Worm (Caenorhabditis elegans): ENCODE data around the gene T24C2.5.
A peak's percentile ranks its signal among the peaks of the same experiment; 100 is the strongest.

T24C2.5 gene

DNA sequence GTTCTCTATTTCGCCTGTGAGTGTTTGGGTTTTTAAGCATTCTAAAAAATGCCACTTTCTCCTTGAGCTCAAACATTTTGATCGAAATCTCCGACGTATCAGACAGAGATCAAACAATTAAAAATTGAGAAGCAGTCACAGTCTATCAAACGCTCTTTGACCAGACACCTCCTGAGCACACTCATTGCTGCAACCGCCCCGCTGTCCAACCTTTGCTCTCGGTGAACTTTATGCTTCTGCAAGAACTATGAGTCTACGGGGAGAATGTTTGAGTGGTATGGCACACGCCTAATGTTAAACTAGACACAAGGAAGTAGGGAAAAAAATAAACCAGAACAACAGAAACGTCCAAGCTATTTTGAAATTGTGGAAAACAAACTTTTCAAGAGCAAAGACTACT, 31.0 kb downstream of the T24C2.5 start:
- TF ChIP-seq cnd-1 (tag; optimal IDR thresholded peaks at IDR 0.05) (no peak), M03D4.4 (tag; optimal IDR thresholded peaks at IDR 0.05) (no peak), lin-13 (tag; optimal IDR thresholded peaks at IDR 0.05) (no peak), unc-62 (GFP tag; optimal IDR thresholded peaks at IDR 0.05) (no peak), nhr-76 (tag; optimal IDR thresholded peaks at IDR 0.05) (no peak), elt-1 (tag; optimal IDR thresholded peaks at IDR 0.05; ENCODE audit: borderline replicate concordance, insufficient read depth) (no peak), ceh-83 (GFP tag; optimal IDR thresholded peaks at IDR 0.05) (no peak), mab-5 (tag; optimal IDR thresholded peaks at IDR 0.05) (no peak), mls-2 (tag; optimal IDR thresholded peaks at IDR 0.05) (no peak), nhr-237 (tag; optimal IDR thresholded peaks at IDR 0.05) (no peak), hlh-1 (tag; optimal IDR thresholded peaks at IDR 0.05) (no peak), pha-4 (tag; optimal IDR thresholded peaks at IDR 0.05) (no peak), sem-2 (GFP tag; optimal IDR thresholded peaks at IDR 0.05) (no peak)

DNA sequence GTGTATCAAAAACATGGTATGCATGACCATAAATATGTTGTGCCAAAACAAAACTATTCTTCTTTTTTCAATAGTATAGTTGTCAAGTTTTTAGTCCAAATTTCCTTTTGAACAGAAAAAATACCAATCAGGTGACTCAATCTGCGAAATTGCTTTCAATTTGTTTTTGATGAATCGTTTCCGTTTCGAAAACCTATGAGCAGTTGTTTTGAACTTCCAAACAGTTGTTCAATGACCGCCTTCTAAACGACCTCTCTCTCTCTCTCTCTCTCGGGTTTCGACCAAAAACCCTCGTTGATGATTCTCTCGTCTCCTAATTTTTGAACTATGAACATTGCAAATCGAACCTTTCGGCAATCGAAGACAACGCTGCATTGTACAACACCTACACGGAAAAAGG, 31.8 kb downstream of the T24C2.5 start:
- peak; percentile 95 for TF ChIP-seq hlh-1 (tag; optimal IDR thresholded peaks at IDR 0.05)
- TF ChIP-seq unc-120 (tag; optimal IDR thresholded peaks at IDR 0.05; ENCODE audit: poor library complexity, severe bottlenecking): peak; percentile 24
- peak; percentile 45 for TF ChIP-seq unc-62 (GFP tag; optimal IDR thresholded peaks at IDR 0.05)
- no peak for TF ChIP-seq ces-1 (GFP tag; optimal IDR thresholded peaks at IDR 0.05)
- no peak for TF ChIP-seq nhr-76 (tag; optimal IDR thresholded peaks at IDR 0.05)

DNA sequence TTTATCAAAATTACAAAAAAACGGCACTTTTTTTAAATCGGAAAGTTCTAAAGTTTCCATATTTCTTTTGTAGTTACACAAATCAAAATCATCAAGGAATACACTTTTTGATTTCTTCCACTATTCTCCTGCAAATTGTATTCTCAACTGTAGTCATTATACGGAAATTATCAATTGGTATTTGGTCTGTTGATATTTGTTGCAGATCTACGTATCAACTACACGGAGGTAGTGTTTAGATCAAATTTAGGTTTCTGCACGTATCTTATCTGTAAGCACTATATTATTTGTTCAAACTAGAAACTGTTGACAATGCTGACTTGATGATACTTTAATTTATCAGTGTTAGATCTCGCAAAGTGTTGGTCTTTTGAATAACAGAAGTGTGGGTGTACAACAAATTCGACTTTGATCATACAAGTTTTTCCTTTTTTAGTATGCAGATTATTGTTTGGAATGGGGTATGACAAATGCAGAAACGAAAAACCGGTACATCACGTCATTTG, 34.1 kb downstream of the T24C2.5 start:
- no peak for TF ChIP-seq M03D4.4 (tag; optimal IDR thresholded peaks at IDR 0.05)
- TF ChIP-seq unc-120 (tag; optimal IDR thresholded peaks at IDR 0.05; ENCODE audit: poor library complexity, severe bottlenecking): no peak
- no peak for TF ChIP-seq nhr-28 (tag; optimal IDR thresholded peaks at IDR 0.05)
- no peak for TF ChIP-seq tbx-8 (GFP tag; optimal IDR thresholded peaks at IDR 0.05)
- no peak for TF ChIP-seq ceh-43 (GFP tag; optimal IDR thresholded peaks at IDR 0.05)
- TF ChIP-seq nhr-237 (tag; optimal IDR thresholded peaks at IDR 0.05): no peak
- TF ChIP-seq elt-3 (tag; optimal IDR thresholded peaks at IDR 0.05): no peak
- no peak for TF ChIP-seq ces-1 (GFP tag; optimal IDR thresholded peaks at IDR 0.05)
- no peak for TF ChIP-seq bed-3 (GFP tag; optimal IDR thresholded peaks at IDR 0.05)

DNA sequence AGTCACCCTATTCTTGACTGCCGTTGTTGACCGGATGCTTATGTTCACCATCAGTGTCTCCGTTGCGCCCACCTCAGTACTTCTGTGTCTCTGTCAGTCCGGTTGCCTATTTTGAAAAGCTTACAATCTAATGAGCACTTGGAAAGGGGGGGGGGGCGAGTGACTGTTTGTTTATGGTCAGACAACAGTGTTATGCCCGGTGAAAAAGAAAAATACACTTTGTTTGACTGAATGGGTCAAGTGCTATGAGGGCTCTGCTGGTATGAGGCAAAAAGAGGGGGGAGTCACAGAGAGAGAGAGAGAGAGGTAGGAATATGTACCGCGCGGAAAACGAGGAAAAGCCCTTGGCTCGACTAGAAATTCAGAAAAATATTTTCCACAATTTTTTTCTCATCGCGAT, 37.1 kb downstream of the T24C2.5 start:
- TF ChIP-seq sptf-1 (tag; optimal IDR thresholded peaks at IDR 0.05): peak; percentile 56
- peak; percentile 13 for TF ChIP-seq cnd-1 (tag; optimal IDR thresholded peaks at IDR 0.05)
- peak; percentile 13 for TF ChIP-seq nhr-237 (tag; optimal IDR thresholded peaks at IDR 0.05)
- TF ChIP-seq nhr-12 (tag; optimal IDR thresholded peaks at IDR 0.05): no peak

DNA sequence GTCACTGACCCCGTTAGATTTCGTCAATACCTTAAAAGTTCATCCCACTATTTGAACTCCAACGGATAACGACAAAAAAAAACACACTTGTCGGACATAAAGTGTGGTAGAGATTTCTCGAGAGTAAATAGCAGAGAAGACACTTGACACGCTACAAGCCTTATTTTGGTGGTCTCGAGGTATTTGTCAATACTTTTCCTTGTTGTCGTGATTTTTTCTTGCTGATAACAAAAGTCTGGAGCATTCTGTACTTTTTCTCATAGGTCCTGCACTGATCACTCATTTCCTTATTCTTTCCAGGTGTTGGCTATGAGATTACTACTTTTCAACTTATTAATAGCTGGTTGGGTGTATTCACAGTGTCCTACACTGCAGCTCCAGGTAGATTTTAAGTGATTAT, 38.2 kb downstream of the T24C2.5 start, which contains the start of gene lron-1:
Gene lron-1, plus strand, starts transcription at position 301 of the 400 bp plus-strand sequence.
- TF ChIP-seq hlh-1 (tag; optimal IDR thresholded peaks at IDR 0.05): no peak
- TF ChIP-seq elt-1 (tag; optimal IDR thresholded peaks at IDR 0.05; ENCODE audit: borderline replicate concordance, insufficient read depth): no peak
- TF ChIP-seq elt-3 (tag; optimal IDR thresholded peaks at IDR 0.05): no peak
- no peak for TF ChIP-seq unc-39 (tag; optimal IDR thresholded peaks at IDR 0.05)
- TF ChIP-seq ztf-11 (tag; optimal IDR thresholded peaks at IDR 0.05): no peak
- no peak for TF ChIP-seq drap-1 (GFP tag; optimal IDR thresholded peaks at IDR 0.05)

DNA sequence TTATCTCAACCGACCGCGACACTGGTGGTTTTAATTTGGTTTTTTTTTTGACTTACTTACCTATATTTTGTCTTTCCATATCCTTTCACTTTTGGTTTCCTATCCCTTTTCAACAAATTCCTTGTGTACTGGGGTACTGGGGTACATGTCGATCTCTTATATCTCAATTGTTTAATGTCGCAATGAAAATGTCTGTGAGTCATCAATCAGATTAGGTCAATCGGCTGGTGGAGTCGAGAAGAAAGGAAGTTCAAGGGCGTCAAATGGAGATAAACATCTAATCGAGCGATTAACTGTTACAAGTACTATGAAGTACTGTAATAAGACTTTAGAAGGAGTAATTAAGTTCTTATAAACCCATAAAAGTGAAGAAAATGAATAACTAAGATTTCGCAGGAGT, 41.7 kb downstream of the T24C2.5 start:
- TF ChIP-seq elt-1 (tag; optimal IDR thresholded peaks at IDR 0.05; ENCODE audit: borderline replicate concordance, insufficient read depth): peak; percentile 82
- peak; percentile 86 for TF ChIP-seq unc-62 (GFP tag; optimal IDR thresholded peaks at IDR 0.05)
- TF ChIP-seq pha-4 (tag; optimal IDR thresholded peaks at IDR 0.05): no peak
- peak; percentile 78 for TF ChIP-seq nhr-2 (tag; optimal IDR thresholded peaks at IDR 0.05)

DNA sequence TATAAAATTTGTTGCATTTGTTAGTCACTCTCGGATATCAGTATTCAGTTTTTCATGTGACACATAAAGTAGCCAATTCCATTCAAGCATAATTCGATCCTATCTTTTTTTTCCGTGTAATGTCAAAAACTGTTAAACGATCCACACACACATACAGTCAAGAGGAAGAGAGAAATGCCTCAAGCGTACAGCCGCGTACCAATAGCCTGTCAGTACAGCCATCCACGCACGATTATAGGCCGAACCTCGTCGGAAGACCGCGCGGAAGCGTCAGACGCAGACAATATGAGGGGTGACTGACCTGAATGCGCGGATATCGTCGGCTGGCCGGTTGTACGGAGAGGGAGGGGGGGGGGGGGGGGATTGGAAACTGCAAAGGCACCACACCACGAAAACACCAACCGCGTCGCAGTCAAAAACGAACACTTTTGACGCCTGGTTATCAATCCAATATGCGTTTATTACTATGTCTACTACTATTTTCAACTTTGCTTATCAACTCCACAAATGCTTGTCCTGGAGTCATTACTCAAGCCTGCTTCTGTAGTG, 43.4 kb downstream of the T24C2.5 start, which contains the start of gene let-4:
Gene let-4, plus strand, starts transcription at position 357 of the 549 bp plus-strand sequence.
- TF ChIP-seq zip-8 (tag; optimal IDR thresholded peaks at IDR 0.05): no peak
- TF ChIP-seq unc-62 (GFP tag; optimal IDR thresholded peaks at IDR 0.05): no peak
- TF ChIP-seq elt-1 (tag; optimal IDR thresholded peaks at IDR 0.05; ENCODE audit: borderline replicate concordance, insufficient read depth): no peak
- no peak for TF ChIP-seq snpc-4 (tag; optimal IDR thresholded peaks at IDR 0.05)
- TF ChIP-seq tbx-8 (GFP tag; optimal IDR thresholded peaks at IDR 0.05): no peak
- no peak for TF ChIP-seq ceh-43 (GFP tag; optimal IDR thresholded peaks at IDR 0.05)
- TF ChIP-seq ceh-83 (GFP tag; optimal IDR thresholded peaks at IDR 0.05): peak; percentile 28
- no peak for TF ChIP-seq nhr-76 (tag; optimal IDR thresholded peaks at IDR 0.05)
- TF ChIP-seq nhr-2 (tag; optimal IDR thresholded peaks at IDR 0.05): peak; percentile 44
- TF ChIP-seq nhr-28 (tag; optimal IDR thresholded peaks at IDR 0.05): no peak
- no peak for TF ChIP-seq pha-4 (tag; optimal IDR thresholded peaks at IDR 0.05)
- TF ChIP-seq sem-2 (GFP tag; optimal IDR thresholded peaks at IDR 0.05): no peak
- no peak for TF ChIP-seq flh-1 (GFP tag; optimal IDR thresholded peaks at IDR 0.05)
- no peak for TF ChIP-seq hlh-1 (tag; optimal IDR thresholded peaks at IDR 0.05)
- no peak for TF ChIP-seq elt-3 (tag; optimal IDR thresholded peaks at IDR 0.05)
- TF ChIP-seq ceh-39 (tag; optimal IDR thresholded peaks at IDR 0.05): no peak
- no peak for TF ChIP-seq lin-13 (tag; optimal IDR thresholded peaks at IDR 0.05)
- TF ChIP-seq drap-1 (GFP tag; optimal IDR thresholded peaks at IDR 0.05): no peak
- TF ChIP-seq mep-1 (tag; optimal IDR thresholded peaks at IDR 0.05): no peak
- no peak for TF ChIP-seq mab-5 (tag; optimal IDR thresholded peaks at IDR 0.05)
- TF ChIP-seq ztf-11 (tag; optimal IDR thresholded peaks at IDR 0.05): no peak
- no peak for TF ChIP-seq unc-39 (tag; optimal IDR thresholded peaks at IDR 0.05)
- TF ChIP-seq nhr-237 (tag; optimal IDR thresholded peaks at IDR 0.05): no peak
- TF ChIP-seq lsy-2 (tag; optimal IDR thresholded peaks at IDR 0.05): no peak
- peak; percentile 59 for TF ChIP-seq sptf-1 (tag; optimal IDR thresholded peaks at IDR 0.05)
- TF ChIP-seq mls-2 (tag; optimal IDR thresholded peaks at IDR 0.05): peak; percentile 20
- TF ChIP-seq ces-1 (GFP tag; optimal IDR thresholded peaks at IDR 0.05): no peak
- peak; percentile 96 for TF ChIP-seq ham-2 (GFP tag; optimal IDR thresholded peaks at IDR 0.05)
